Fruit fly (Drosophila melanogaster) whole organism, embryonic: ENCODE measurements around the gene trbl.

Experiments used
- ATbp ChIP-seq: fragments of 200-800 bp; sonication (Bioruptor generic); optimal IDR thresholded peaks from 2 replicates; lab custom pipeline; 2017; ENCODE audit warnings: missing biosample characterization, mild to moderate bottlenecking, missing genetic modification characterization, missing genetic modification reagents
- Adf1 ChIP-seq: fragments of 200-800 bp; sonication (Bioruptor generic); IDR thresholded peaks from 2 replicates; pipeline ENCODE4 v1.3.6; 2022; ENCODE audit warnings: missing biosample characterization, missing genetic modification characterization
- CG11093 ChIP-seq: fragments of 200-800 bp; sonication (Bioruptor generic); IDR thresholded peaks from 3 replicates; pipeline ENCODE4 v1.3.6; 2022; ENCODE audit warnings: missing biosample characterization, missing genetic modification characterization
- CG11398 ChIP-seq: fragments of 200-800 bp; sonication (Bioruptor generic); optimal IDR thresholded peaks from 2 replicates; lab custom pipeline; 2016; ENCODE audit warnings: missing biosample characterization, missing genetic modification characterization
- CG11560 ChIP-seq: fragments of 200-800 bp; sonication (Bioruptor generic); IDR thresholded peaks from 3 replicates; pipeline ENCODE4 v1.3.6; 2022; ENCODE audit warnings: missing biosample characterization, missing genetic modification characterization
- CG14441 ChIP-seq: fragments of 200-800 bp; sonication (Bioruptor generic); IDR thresholded peaks from 2 replicates; pipeline ENCODE4 v1.3.6; 2022; ENCODE audit warnings: missing biosample characterization, missing genetic modification characterization
- CG15073 ChIP-seq: fragments of 200-800 bp; sonication (Bioruptor generic); optimal IDR thresholded peaks from 2 replicates; lab custom pipeline; 2016; ENCODE audit warnings: missing biosample characterization, missing genetic modification characterization
- CG1529 ChIP-seq: fragments of 200-800 bp; sonication (Bioruptor generic); optimal IDR thresholded peaks from 3 replicates; lab custom pipeline; 2018; ENCODE audit warnings: missing biosample characterization, missing genetic modification characterization
- CG17328 ChIP-seq: fragments of 200-800 bp; sonication (Bioruptor generic); IDR thresholded peaks from 2 replicates; pipeline ENCODE4 v1.3.6; 2022; ENCODE audit warnings: missing biosample characterization, missing genetic modification characterization
- CG1792 ChIP-seq: fragments of 200-800 bp; sonication (Bioruptor generic); optimal IDR thresholded peaks from 2 replicates; lab custom pipeline; 2016; ENCODE audit warnings: missing biosample characterization, missing genetic modification characterization
- CG1832 ChIP-seq: fragments of 200-800 bp; sonication (Bioruptor generic); optimal IDR thresholded peaks from 2 replicates; lab custom pipeline; 2017; ENCODE audit warnings: missing biosample characterization, mild to moderate bottlenecking, missing genetic modification characterization, inconsistent platforms
- CG18619 ChIP-seq: fragments of 200-800 bp; sonication (Bioruptor generic); optimal IDR thresholded peaks from 3 replicates; lab custom pipeline; 2017; ENCODE audit warnings: missing biosample characterization, mild to moderate bottlenecking, missing genetic modification characterization
- CG2712 ChIP-seq: fragments of 200-800 bp; optimal IDR thresholded peaks from 3 replicates; lab custom pipeline; 2019; ENCODE audit warnings: missing biosample characterization, mild to moderate bottlenecking, missing genetic modification characterization, moderate library complexity
- CG30020 ChIP-seq: fragments of 200-800 bp; optimal IDR thresholded peaks from 2 replicates; lab custom pipeline; 2019; ENCODE audit warnings: missing biosample characterization, mild to moderate bottlenecking, missing genetic modification characterization, moderate library complexity
- CG3065 ChIP-seq: fragments of 200-800 bp; sonication (Bioruptor generic); optimal IDR thresholded peaks from 2 replicates; lab custom pipeline; 2016; ENCODE audit warnings: missing biosample characterization, missing genetic modification characterization
- CG42726 ChIP-seq: fragments of 200-800 bp; sonication (Bioruptor generic); IDR thresholded peaks from 2 replicates; pipeline ENCODE4 v1.3.6; 2022; ENCODE audit warnings: missing biosample characterization, missing genetic modification characterization; ENCODE audit not compliant: partially characterized antibody
- CG4360 ChIP-seq: fragments of 200-800 bp; sonication (Bioruptor generic); IDR thresholded peaks from 2 replicates; pipeline ENCODE4 v1.3.6; 2022; ENCODE audit warnings: missing biosample characterization, missing genetic modification characterization
- CG4404 ChIP-seq: fragments of 200-800 bp; sonication (Bioruptor generic); IDR thresholded peaks from 2 replicates; pipeline ENCODE4 v1.3.6; 2022; ENCODE audit warnings: missing biosample characterization, missing genetic modification characterization
- CG6683 ChIP-seq: fragments of 200-800 bp; sonication (Bioruptor generic); optimal IDR thresholded peaks from 2 replicates; lab custom pipeline; 2017; ENCODE audit warnings: missing biosample characterization, mild to moderate bottlenecking, missing genetic modification characterization, missing genetic modification reagents
- CG6791 ChIP-seq: fragments of 200-800 bp; sonication (Bioruptor generic); IDR thresholded peaks from 3 replicates; pipeline ENCODE4 v1.3.6; 2022; ENCODE audit warnings: missing biosample characterization, missing genetic modification characterization; ENCODE audit not compliant: partially characterized antibody
- CG6813 ChIP-seq: fragments of 200-800 bp; sonication (Bioruptor generic); optimal IDR thresholded peaks from 2 replicates; lab custom pipeline; 2017; ENCODE audit warnings: missing biosample characterization, missing genetic modification characterization, mild to moderate bottlenecking, moderate library complexity, missing genetic modification reagents
- CG7745 ChIP-seq: fragments of 200-800 bp; sonication (Bioruptor generic); optimal IDR thresholded peaks from 2 replicates; lab custom pipeline; 2018; ENCODE audit warnings: missing biosample characterization, mild to moderate bottlenecking, missing genetic modification characterization, moderate library complexity
- CG9437 ChIP-seq: fragments of 200-800 bp; sonication (Bioruptor generic); optimal IDR thresholded peaks from 2 replicates; lab custom pipeline; 2018; ENCODE audit warnings: missing biosample characterization, mild to moderate bottlenecking, missing genetic modification characterization
- Camta ChIP-seq: fragments of 200-800 bp; sonication (Bioruptor generic); optimal IDR thresholded peaks from 2 replicates; lab custom pipeline; 2016; ENCODE audit warnings: missing biosample characterization, missing genetic modification characterization
- E2f2 ChIP-seq: fragments of 200-800 bp; sonication (Bioruptor generic); IDR thresholded peaks from 2 replicates; pipeline ENCODE4 v1.3.6; 2022; ENCODE audit warnings: missing biosample characterization, missing genetic modification characterization
- Ets65A ChIP-seq: fragments of 200-800 bp; sonication (Bioruptor generic); peaks from one replicate; lab custom pipeline; 2016; ENCODE audit warnings: missing biosample characterization, missing genetic modification characterization
- GATAe ChIP-seq: fragments of 200-800 bp; sonication (Bioruptor generic); conservative IDR thresholded peaks from 2 replicates; pipeline ENCODE4 v1.3.6; 2022; ENCODE audit warnings: missing biosample characterization, missing genetic modification characterization
- Hand ChIP-seq: fragments of 200-800 bp; sonication (Bioruptor generic); optimal IDR thresholded peaks from 2 replicates; lab custom pipeline; 2017; ENCODE audit warnings: mild to moderate bottlenecking, missing biosample characterization, missing genetic modification reagents, missing genetic modification characterization
- Hr51 ChIP-seq, 2 experiments: fragments of 200-800 bp; sonication (Bioruptor generic); optimal IDR thresholded peaks; 2 replicates in 1 of 2; 3 replicates in 1 of 2; lab custom pipeline; 2016 to 2018; ENCODE audit warnings: missing biosample characterization in 2 of 2, missing genetic modification characterization in 2 of 2, mild to moderate bottlenecking in 1 of 2, moderate library complexity in 1 of 2
- MTF-1 ChIP-seq: fragments of 200-800 bp; sonication (Bioruptor generic); optimal IDR thresholded peaks from 2 replicates; lab custom pipeline; 2018; ENCODE audit warnings: missing biosample characterization, mild to moderate bottlenecking, missing genetic modification characterization, borderline replicate concordance
- Med ChIP-seq: fragments of 200-800 bp; sonication (Bioruptor generic); peaks from one replicate; lab custom pipeline; 2016; ENCODE audit warnings: missing biosample characterization, missing genetic modification characterization, mild to moderate bottlenecking, inconsistent platforms, moderate library complexity
- Nf-YB ChIP-seq: fragments of 200-800 bp; sonication (Bioruptor generic); optimal IDR thresholded peaks from 3 replicates; lab custom pipeline; 2019; ENCODE audit warnings: missing biosample characterization, mild to moderate bottlenecking, missing genetic modification characterization, moderate library complexity
- Stat92E ChIP-seq, 3 experiments: fragments of >200 bp in 2 of 3; fragments of 200-800 bp in 1 of 3; sonication (Bioruptor generic) in 1 of 3; optimal IDR thresholded peaks; 2 replicates each; lab custom pipeline; 2017 to 2019; ENCODE audit warnings: missing biosample characterization in 3 of 3, missing genetic modification characterization in 3 of 3, mild to moderate bottlenecking in 1 of 3, moderate library complexity in 1 of 3
- Usf ChIP-seq: fragments of 200-800 bp; sonication (Bioruptor generic); optimal IDR thresholded peaks from 2 replicates; lab custom pipeline; 2017; ENCODE audit warnings: missing genotype, missing biosample characterization, missing genetic modification characterization
- Xbp1 ChIP-seq: fragments of 200-800 bp; sonication (Bioruptor generic); optimal IDR thresholded peaks from 3 replicates; lab custom pipeline; 2016; ENCODE audit warnings: missing biosample characterization, mild to moderate bottlenecking, missing genetic modification characterization
- ac ChIP-seq: fragments of 200-800 bp; sonication (Bioruptor generic); optimal IDR thresholded peaks from 3 replicates; lab custom pipeline; 2017; ENCODE audit warnings: missing biosample characterization, mild to moderate bottlenecking, missing genetic modification characterization
- chinmo ChIP-seq: fragments of 200-800 bp; sonication (Bioruptor generic); IDR thresholded peaks from 4 replicates; pipeline ENCODE4 v1.3.6; 2022; ENCODE audit warnings: missing biosample characterization, missing genetic modification characterization; ENCODE audit not compliant: partially characterized antibody
- crc ChIP-seq: fragments of 200-800 bp; sonication (Bioruptor generic); optimal IDR thresholded peaks from 2 replicates; lab custom pipeline; 2016; ENCODE audit warnings: missing biosample characterization, missing genetic modification characterization
- dan ChIP-seq: fragments of 200-800 bp; sonication (Bioruptor generic); IDR thresholded peaks from 2 replicates; pipeline ENCODE4 v1.3.6; 2022; ENCODE audit warnings: missing biosample characterization, missing genetic modification characterization
- dati ChIP-seq: fragments of 200-800 bp; sonication (Bioruptor generic); IDR thresholded peaks from 2 replicates; pipeline ENCODE4 v1.3.6; 2022; ENCODE audit warnings: missing biosample characterization, missing genetic modification characterization
- eyg ChIP-seq: fragments of 200-800 bp; sonication (Bioruptor generic); optimal IDR thresholded peaks from 3 replicates; lab custom pipeline; 2016; ENCODE audit warnings: missing biosample characterization, missing genetic modification characterization
- gem ChIP-seq: fragments of 200-800 bp; sonication (Bioruptor generic); optimal IDR thresholded peaks from 2 replicates; lab custom pipeline; 2019; ENCODE audit warnings: missing biosample characterization, mild to moderate bottlenecking, missing genetic modification characterization, moderate library complexity
- kni ChIP-seq: fragments of 200-800 bp; sonication (Bioruptor generic); optimal IDR thresholded peaks from 3 replicates; lab custom pipeline; 2017; ENCODE audit warnings: mild to moderate bottlenecking, missing biosample characterization, missing genetic modification reagents, missing genetic modification characterization
- nom ChIP-seq: fragments of 200-800 bp; sonication (Bioruptor generic); optimal IDR thresholded peaks from 2 replicates; lab custom pipeline; 2017; ENCODE audit warnings: missing biosample characterization, missing genetic modification characterization, mild to moderate bottlenecking, moderate library complexity, missing genetic modification reagents
- pho ChIP-seq: fragments of 200-800 bp; sonication (Bioruptor generic); optimal IDR thresholded peaks from 2 replicates; lab custom pipeline; 2016; ENCODE audit warnings: missing biosample characterization, missing genetic modification characterization
- row ChIP-seq: fragments of 200-800 bp; sonication (Bioruptor generic); IDR thresholded peaks from 3 replicates; pipeline ENCODE4 v1.3.6; 2022; ENCODE audit warnings: missing biosample characterization, missing genetic modification characterization
- sc ChIP-seq, 3 experiments: fragments of >200 bp in 2 of 3; fragments of 200-800 bp in 1 of 3; sonication (Bioruptor generic) in 1 of 3; optimal IDR thresholded peaks; 2 replicates in 2 of 3; 3 replicates in 1 of 3; lab custom pipeline; 2017; ENCODE audit warnings: mild to moderate bottlenecking in 1 of 3, missing biosample characterization in 1 of 3, missing genetic modification characterization in 1 of 3, missing genetic modification reagents in 1 of 3
- vfl ChIP-seq: fragments of 200-800 bp; sonication (Bioruptor generic); optimal IDR thresholded peaks from 2 replicates; lab custom pipeline; 2016; ENCODE audit warnings: missing biosample characterization, missing genetic modification characterization

trbl gene

dm6 chr3L:20375878-20376563 is 25.4 kb downstream of the trbl start, which contains the start of the genes Ide and RhoBTB (continued):
- TF ChIP-seq CG6791 (GFP tag; lab: Robert Waterston, UW) = no peak
- peak in 1 of 2 experiments; percentile 80 for TF ChIP-seq Hr51 (GFP tag; optimal IDR thresholded peaks at IDR 0.05; lab: Kevin White, UChicago)
- no peak for TF ChIP-seq sc (optimal IDR thresholded peaks at IDR 0.05; lab: Kevin White, UChicago)
- peak; percentile 26 for TF ChIP-seq sc (GFP tag; optimal IDR thresholded peaks at IDR 0.05; lab: Kevin White, UChicago)
- TF ChIP-seq CG9437 (GFP tag; lab: Kevin White, UChicago) = peak; percentile 77
- peak; percentile 24 for TF ChIP-seq CG15073
- peak; percentile 5 for TF ChIP-seq CG1529 (GFP tag; lab: Kevin White, UChicago)
- peak; percentile 83 for TF ChIP-seq E2f2
- peak; percentile 99 for TF ChIP-seq Ets65A (GFP tag; lab: Kevin White, UChicago)
- TF ChIP-seq ATbp (GFP tag; lab: Kevin White, UChicago) = peak; percentile 53
- no peak for TF ChIP-seq CG11398 (GFP tag; lab: Kevin White, UChicago)
- no peak for TF ChIP-seq MTF-1 (GFP tag; lab: Kevin White, UChicago)
- peak; percentile 94 for TF ChIP-seq Med (GFP tag; lab: Kevin White, UChicago)
- peak; percentile 76 for TF ChIP-seq CG11560
- TF ChIP-seq CG3065 (GFP tag; lab: Kevin White, UChicago) = peak; percentile 41
- TF ChIP-seq CG17328 (GFP tag; lab: Robert Waterston, UW) = 0 out of 2 replicates have a peak, but pooled peaks have one; percentile 38
- TF ChIP-seq Adf1 (GFP tag; lab: Robert Waterston, UW) = peak; percentile 32; the same call in 1 of the 2 replicates
- peak; percentile 75 for TF ChIP-seq eyg (GFP tag; lab: Kevin White, UChicago)
- peak; percentile 75 for TF ChIP-seq CG2712
- peak; percentile 73 for TF ChIP-seq CG1792
- TF ChIP-seq Hand = no peak
- TF ChIP-seq pho (GFP tag; lab: Kevin White, UChicago) = peak; percentile 92
- peak; percentile 6 for TF ChIP-seq CG6683 (GFP tag; lab: Kevin White, UChicago)
- TF ChIP-seq dan (GFP tag; lab: Robert Waterston, UW) = no peak
- TF ChIP-seq CG14441 (GFP tag; lab: Robert Waterston, UW) = peak; percentile 75
- TF ChIP-seq Xbp1 (GFP tag; lab: Kevin White, UChicago) = peak; percentile 88
- no peak for TF ChIP-seq CG42726 (GFP tag; lab: Robert Waterston, UW)
- peak; percentile 81 for TF ChIP-seq vfl (GFP tag; lab: Kevin White, UChicago)
- peak; percentile 66 for TF ChIP-seq CG30020 (tag; lab: Kevin White, UChicago)
- peak; percentile 48 for TF ChIP-seq Nf-YB (GFP tag; lab: Kevin White, UChicago)
- no peak for TF ChIP-seq Stat92E (GFP tag; optimal IDR thresholded peaks at IDR 0.05; lab: Kevin White, UChicago)
- TF ChIP-seq CG11093 = peak; percentile 70; the same call in 1 of the 3 replicates
- TF ChIP-seq kni (GFP tag; lab: Kevin White, UChicago) = peak; percentile 68
- no peak for TF ChIP-seq CG4360 (GFP tag; lab: Robert Waterston, UW)
- TF ChIP-seq chinmo (GFP tag; lab: Robert Waterston, UW) = 0 out of 4 replicates have a peak, but pooled peaks have one; percentile 32
- no peak; the same call in 1 of the 2 replicates for TF ChIP-seq GATAe (GFP tag; lab: Robert Waterston, UW)
- TF ChIP-seq row (GFP tag; lab: Robert Waterston, UW) = peak; percentile 90
- TF ChIP-seq CG4404 (GFP tag; lab: Robert Waterston, UW) = peak; percentile 75
- peak; percentile 67 for TF ChIP-seq crc
- TF ChIP-seq ac (GFP tag; lab: Kevin White, UChicago) = no peak
- TF ChIP-seq CG18619 = peak; percentile 80
- TF ChIP-seq CG7745 (tag; lab: Kevin White, UChicago) = no peak
- TF ChIP-seq dati (GFP tag; lab: Robert Waterston, UW) = no peak
- no peak for TF ChIP-seq gem (tag; lab: Kevin White, UChicago)
- no peak for TF ChIP-seq CG1832 (GFP tag; lab: Kevin White, UChicago)
- TF ChIP-seq Camta (GFP tag; lab: Kevin White, UChicago) = peak; percentile 85
- no peak for TF ChIP-seq CG6813
- TF ChIP-seq nom (GFP tag; lab: Kevin White, UChicago) = peak; percentile 30
- peak; percentile 76 for TF ChIP-seq Usf (GFP tag; lab: Kevin White, UChicago)
